Worm (Caenorhabditis elegans) whole organism, young adult: Measurements from ENCODE around the gene tig-3.

Experiments used
- C17E4.6 ChIP-seq: fragments of 200-800 bp; sonication (Bioruptor generic); IDR thresholded peaks from 2 replicates; pipeline ENCODE4 v1.3.6; 2022; ENCODE audit warnings: missing genetic modification reagents, missing genetic modification characterization, missing compliant biosample characterization
- aptf-2 ChIP-seq: fragments of 200-800 bp; sonication (Bioruptor generic); conservative IDR thresholded peaks from 2 replicates; pipeline ENCODE4 v1.3.6; 2022; ENCODE audit warnings: missing genetic modification reagents, missing genetic modification characterization, missing compliant biosample characterization
- dpl-1 ChIP-seq: fragments of 150-350 bp; optimal IDR thresholded peaks from 2 replicates; lab custom pipeline; 2014; ENCODE audit warnings: missing biosample characterization, missing genetic modification reagents, missing genetic modification characterization
- madf-3 ChIP-seq: fragments of 200-800 bp; sonication (Bioruptor generic); IDR thresholded peaks from 2 replicates; pipeline ENCODE4 v1.3.6; 2022; ENCODE audit warnings: missing genetic modification reagents, missing genetic modification characterization, missing compliant biosample characterization
- madf-8 ChIP-seq: fragments of 200-800 bp; sonication (Bioruptor generic); conservative IDR thresholded peaks from 2 replicates; pipeline ENCODE4 v1.3.6; 2022; ENCODE audit warnings: missing genetic modification reagents, missing genetic modification characterization, missing compliant biosample characterization
- pha-4 ChIP-seq: fragments of 150-350 bp; sonication (generic microtip); optimal IDR thresholded peaks from 2 replicates; lab custom pipeline; 2014; ENCODE audit warnings: missing biosample characterization, missing genetic modification reagents, missing genetic modification characterization
- snpc-4 ChIP-seq, 5 experiments: fragments of 150-350 bp in 1 of 5; sonication (generic microtip) in 4 of 5; optimal IDR thresholded peaks; 2 replicates each; lab custom pipeline; 2014 to 2018; ENCODE audit warnings: missing genetic modification characterization in 5 of 5, missing biosample characterization in 3 of 5, antibody characterized with exemption in 2 of 5, mild to moderate bottlenecking in 2 of 5, missing compliant biosample characterization in 2 of 5, missing genotype in 2 of 5, moderate library complexity in 2 of 5, missing genetic modification reagents in 1 of 5
- unc-130 ChIP-seq: sonication (generic microtip); optimal IDR thresholded peaks from 2 replicates; lab custom pipeline; 2016; ENCODE audit warnings: missing genetic modification reagents, missing genetic modification characterization, missing compliant biosample characterization
- unc-62 ChIP-seq: fragments of 150-350 bp; optimal IDR thresholded peaks from 2 replicates; lab custom pipeline; 2014; ENCODE audit warnings: missing biosample characterization, missing genetic modification reagents, missing genetic modification characterization
- ztf-18 ChIP-seq: sonication (generic microtip); optimal IDR thresholded peaks from 2 replicates; lab custom pipeline; 2016; ENCODE audit warnings: missing genotype, mild to moderate bottlenecking, missing genetic modification characterization, missing compliant biosample characterization
- ztf-6 ChIP-seq: fragments of 200-800 bp; sonication (Bioruptor generic); IDR thresholded peaks from 2 replicates; pipeline ENCODE4 v1.3.6; 2022; ENCODE audit warnings: missing genetic modification reagents, missing genetic modification characterization, missing compliant biosample characterization

- TF ChIP-seq aptf-2 (GFP tag; lab: Robert Waterston, UW) (no peak), madf-3 (GFP tag; lab: Robert Waterston, UW) (no peak), unc-130 (GFP tag; lab: Kevin White, UChicago) (no peak), snpc-4 (GFP tag; optimal IDR thresholded peaks at IDR 0.05; lab: Kevin White, UChicago) (no peak), snpc-4 (tag; optimal IDR thresholded peaks at IDR 0.05; lab: Kevin White, UChicago) (no peak), pha-4 (tag; lab: Kevin White, UChicago) (no peak), ztf-18 (tag; lab: Kevin White, UChicago) (no peak), unc-62 (no peak), ztf-6 (no peak), madf-8 (no peak), dpl-1 (GFP tag; lab: Kevin White, UChicago) (no peak), C17E4.6 (GFP tag; lab: Robert Waterston, UW) (no peak)
These were observed 9.5 kb upstream of the tig-3 start for ce11 chrII:15261082-15261481.
